Fruit fly (Drosophila melanogaster) whole organism, pupa: ENCODE data around the gene CG9331.

ENCODE experiments used
- CG12605 ChIP-seq: fragments of 200-800 bp; sonication (Bioruptor generic); IDR thresholded peaks from 2 replicates; pipeline ENCODE4 v1.3.6; 2022; ENCODE audit warnings: missing biosample characterization, missing genetic modification characterization
- CG8159 ChIP-seq: fragments of 200-800 bp; sonication (Bioruptor generic); optimal IDR thresholded peaks from 3 replicates; lab custom pipeline; 2018; ENCODE audit warnings: missing biosample characterization, mild to moderate bottlenecking, missing genetic modification characterization, moderate library complexity
- CG8301 ChIP-seq: fragments of 200-800 bp; sonication (Bioruptor generic); optimal IDR thresholded peaks from 2 replicates; lab custom pipeline; 2018; ENCODE audit warnings: missing biosample characterization, mild to moderate bottlenecking, missing genetic modification characterization
- EcR ChIP-seq: fragments of 200-800 bp; sonication (Bioruptor generic); optimal IDR thresholded peaks from 3 replicates; lab custom pipeline; 2019; ENCODE audit warnings: missing biosample characterization, missing genetic modification characterization, mild to moderate bottlenecking, moderate library complexity, missing genetic modification reagents
- Pif1B ChIP-seq: fragments of 200-800 bp; sonication (Bioruptor generic); optimal IDR thresholded peaks from 3 replicates; lab custom pipeline; 2016; ENCODE audit warnings: missing biosample characterization, missing genetic modification characterization
- gl ChIP-seq: fragments of 200-800 bp; sonication (Bioruptor generic); optimal IDR thresholded peaks from 2 replicates; lab custom pipeline; 2018; ENCODE audit warnings: missing biosample characterization, mild to moderate bottlenecking, missing genetic modification characterization

DNA sequence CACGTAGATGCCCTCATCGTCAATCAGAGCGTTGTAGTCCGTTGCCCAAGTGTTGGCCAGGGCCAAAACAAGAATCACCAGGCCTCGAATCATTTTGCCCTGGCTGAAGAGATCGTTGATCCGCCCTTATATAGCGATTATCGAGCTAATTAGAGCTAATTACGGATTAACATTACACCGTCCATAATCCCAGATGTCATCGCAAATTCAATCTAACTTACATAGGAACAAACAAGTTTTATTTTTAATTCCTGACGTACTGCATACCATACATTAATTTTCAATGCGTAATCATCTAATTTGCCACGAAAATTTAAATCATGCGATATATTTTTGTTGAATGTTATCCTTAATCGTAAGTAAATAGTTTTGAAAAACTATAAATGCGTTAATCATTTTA, 5.5 kb upstream of the CG9331 start, which contains the start of gene CheB38b:
- TF ChIP-seq CG12605 (GFP tag; lab: Robert Waterston, UW) (no peak), gl (tag; lab: Kevin White, UChicago) (no peak), CG8301 (no peak), CG8159 (tag; lab: Kevin White, UChicago) (no peak), Pif1B (GFP tag; lab: Kevin White, UChicago) (no peak), EcR (GFP tag; lab: Kevin White, UChicago) (no peak)
